Worm (Caenorhabditis elegans): ENCODE measurements around the gene immt-2.

DNA sequence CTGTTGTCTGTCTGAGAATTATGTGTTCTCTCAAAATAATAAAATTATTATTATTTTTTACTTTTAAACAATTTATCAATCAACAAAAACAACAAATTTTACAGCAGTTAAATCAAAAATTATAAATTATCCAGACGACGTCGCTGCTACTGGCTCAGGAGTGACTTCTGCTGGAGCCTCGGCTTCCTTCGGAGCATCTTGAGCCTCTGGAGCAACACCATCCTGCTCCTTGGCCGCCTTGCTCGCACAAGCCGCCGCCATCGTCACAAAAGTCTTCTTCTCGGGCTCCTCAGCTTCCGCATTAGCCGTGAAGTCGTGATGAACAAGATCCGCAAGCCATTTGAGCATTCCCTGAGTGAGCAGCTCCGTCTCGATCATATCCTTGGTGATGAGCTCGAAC, 3.6 kb downstream of the immt-2 start:
- TF ChIP-seq lim-6 (tag; optimal IDR thresholded peaks at IDR 0.05), result no peak
- no peak for TF ChIP-seq pat-9 (tag; optimal IDR thresholded peaks at IDR 0.05)
- TF ChIP-seq unc-86 (tag; optimal IDR thresholded peaks at IDR 0.05), result no peak
- TF ChIP-seq ama-1 (optimal IDR thresholded peaks at IDR 0.05), result no peak
- TF ChIP-seq dve-1 (tag; optimal IDR thresholded peaks at IDR 0.05), result no peak
- TF ChIP-seq F13H6.1 (tag; optimal IDR thresholded peaks at IDR 0.05), result no peak
- no peak for TF ChIP-seq unc-55 (GFP tag; optimal IDR thresholded peaks at IDR 0.05)
- no peak for TF ChIP-seq ceh-9 (tag; optimal IDR thresholded peaks at IDR 0.05)
- no peak for TF ChIP-seq rnt-1 (tag; optimal IDR thresholded peaks at IDR 0.05)

All from whole organism, late embryonic.